Fruit fly (Drosophila melanogaster): ENCODE results near the gene CG7102.

The CG7102 gene

DNA sequence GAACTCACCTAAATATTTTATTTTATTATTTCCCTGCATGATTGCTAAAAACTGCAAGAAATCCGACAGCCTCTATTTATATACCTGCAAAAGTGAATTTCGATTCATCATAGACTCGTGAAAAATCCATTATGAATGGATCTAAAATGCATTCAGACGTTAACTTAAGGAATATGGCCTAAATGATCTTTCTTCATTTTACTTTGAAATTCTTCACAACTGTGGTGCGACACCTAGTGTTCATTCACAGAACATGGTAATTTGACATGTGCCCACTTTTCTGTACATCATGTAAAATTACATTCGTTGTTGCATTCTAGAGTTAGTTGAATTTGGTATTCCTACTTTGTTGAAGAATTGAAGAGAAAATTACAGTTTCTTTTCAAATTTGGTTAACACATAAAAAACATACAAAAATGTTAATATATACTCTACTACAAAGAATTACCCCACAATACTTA, 3.4 kb upstream of the CG7102 start, which contains the start of gene Spn28Db (continued):
- TF ChIP-seq chn (GFP tag; optimal IDR thresholded peaks at IDR 0.05): peak; percentile 2
- TF ChIP-seq Opbp (GFP tag; IDR thresholded peaks at IDR 0.05; ENCODE audit: partially characterized antibody): peak; percentile 76; the same call in 2 of the 3 replicates
- no peak for TF ChIP-seq MBD-R2 (GFP tag; IDR thresholded peaks at IDR 0.05)
- TF ChIP-seq CG11504 (tag; optimal IDR thresholded peaks at IDR 0.05): peak; percentile 66
- TF ChIP-seq CTCF (GFP tag; optimal IDR thresholded peaks at IDR 0.05): peak; percentile 97
- no peak for TF ChIP-seq ac (GFP tag; optimal IDR thresholded peaks at IDR 0.05)
- no peak for TF ChIP-seq Hr51 (GFP tag; optimal IDR thresholded peaks at IDR 0.05)
- no peak for TF ChIP-seq HmgZ (tag; optimal IDR thresholded peaks at IDR 0.05)
- no peak for TF ChIP-seq fru (optimal IDR thresholded peaks at IDR 0.05)
- no peak for TF ChIP-seq CG17912 (GFP tag; optimal IDR thresholded peaks at IDR 0.05)
- TF ChIP-seq pita (GFP tag; optimal IDR thresholded peaks at IDR 0.05): peak; percentile 50
- no peak for TF ChIP-seq CG3407 (GFP tag; optimal IDR thresholded peaks at IDR 0.05)
- TF ChIP-seq crc (GFP tag; optimal IDR thresholded peaks at IDR 0.05): no peak
- no peak for TF ChIP-seq CG10462 (GFP tag; optimal IDR thresholded peaks at IDR 0.05)
- no peak for TF ChIP-seq Dad (GFP tag; optimal IDR thresholded peaks at IDR 0.05)
- no peak for TF ChIP-seq CG11398 (GFP tag; optimal IDR thresholded peaks at IDR 0.05)
- TF ChIP-seq phol (tag; optimal IDR thresholded peaks at IDR 0.05): peak; percentile 11
- no peak for TF ChIP-seq zfh1 (GFP tag; IDR thresholded peaks at IDR 0.05)
- TF ChIP-seq vfl (GFP tag; optimal IDR thresholded peaks at IDR 0.05): no peak
- no peak for TF ChIP-seq Hmx (GFP tag; optimal IDR thresholded peaks at IDR 0.05)
- TF ChIP-seq CG16815 (GFP tag; optimal IDR thresholded peaks at IDR 0.05): no peak
- TF ChIP-seq CG9817 (tag; optimal IDR thresholded peaks at IDR 0.05): no peak
- peak; percentile 84 for TF ChIP-seq CG15601 (tag; optimal IDR thresholded peaks at IDR 0.05)
- TF ChIP-seq MESR4 (GFP tag; optimal IDR thresholded peaks at IDR 0.05): no peak
- TF ChIP-seq trh (GFP tag; optimal IDR thresholded peaks at IDR 0.05): no peak
- TF ChIP-seq HmgD (GFP tag; optimal IDR thresholded peaks at IDR 0.05): peak; percentile 45
- TF ChIP-seq CG31365 (tag; optimal IDR thresholded peaks at IDR 0.05): peak; percentile 22
- no peak for TF ChIP-seq abd-A (tag; optimal IDR thresholded peaks at IDR 0.05)
- no peak for TF ChIP-seq CG6683 (GFP tag; optimal IDR thresholded peaks at IDR 0.05)
- TF ChIP-seq Taf1 (GFP tag; IDR thresholded peaks at IDR 0.05): no peak
- peak; percentile 65 for TF ChIP-seq zen (tag; optimal IDR thresholded peaks at IDR 0.05)
- TF ChIP-seq Deaf1 (tag; optimal IDR thresholded peaks at IDR 0.05): no peak
- peak; percentile 34 for TF ChIP-seq CG13624 (GFP tag; optimal IDR thresholded peaks at IDR 0.05)
- TF ChIP-seq knrl (GFP tag; IDR thresholded peaks at IDR 0.05; ENCODE audit: partially characterized antibody): peak; percentile 73
- peak; percentile 86 for TF ChIP-seq Bgb (GFP tag; IDR thresholded peaks at IDR 0.05; ENCODE audit: partially characterized antibody)
- no peak for TF ChIP-seq tap (tag; optimal IDR thresholded peaks at IDR 0.05)
- TF ChIP-seq Fer2 (tag; optimal IDR thresholded peaks at IDR 0.05): no peak
- no peak for TF ChIP-seq CG6854 (GFP tag; optimal IDR thresholded peaks at IDR 0.05)
- TF ChIP-seq bsh (GFP tag; optimal IDR thresholded peaks at IDR 0.05): no peak
- no peak for TF ChIP-seq Sox100B (GFP tag; optimal IDR thresholded peaks at IDR 0.05)
- TF ChIP-seq ssp (GFP tag; IDR thresholded peaks at IDR 0.05): no peak
- peak; percentile 52 for TF ChIP-seq CG33213 (GFP tag; optimal IDR thresholded peaks at IDR 0.05)
- no peak for TF ChIP-seq Dll (GFP tag; IDR thresholded peaks at IDR 0.05; ENCODE audit: partially characterized antibody)
- no peak for TF ChIP-seq CG7357 (GFP tag; IDR thresholded peaks at IDR 0.05)
- peak; percentile 27 for TF ChIP-seq CG2120 (GFP tag; optimal IDR thresholded peaks at IDR 0.05)
- peak; percentile 93 for TF ChIP-seq stwl (tag; optimal IDR thresholded peaks at IDR 0.05)
- no peak for TF ChIP-seq Asciz (GFP tag; optimal IDR thresholded peaks at IDR 0.05)
- TF ChIP-seq Poxn (GFP tag; IDR thresholded peaks at IDR 0.05): no peak
- peak; percentile 4 for TF ChIP-seq Dek (tag; optimal IDR thresholded peaks at IDR 0.05)
- peak; percentile 36 for TF ChIP-seq Xbp1 (GFP tag; optimal IDR thresholded peaks at IDR 0.05)
- no peak for TF ChIP-seq CG6813 (GFP tag; optimal IDR thresholded peaks at IDR 0.05)
